Worm (Caenorhabditis elegans) whole organism, mixed stage, embryonic: ENCODE results near the gene srh-180.

Experiments
- M03D4.4 ChIP-seq: sonication (generic microtip); optimal IDR thresholded peaks from 2 replicates; lab custom pipeline; 2017; ENCODE audit warnings: mild to moderate bottlenecking, missing genetic modification characterization, missing compliant biosample characterization
- bed-3 ChIP-seq: fragments of 200-800 bp; sonication (Bioruptor generic); optimal IDR thresholded peaks from 3 replicates; lab custom pipeline; 2018; ENCODE audit warnings: mild to moderate bottlenecking, missing genetic modification characterization, moderate library complexity, missing compliant biosample characterization
- blmp-1 ChIP-seq: fragments of 150-350 bp; optimal IDR thresholded peaks from 2 replicates; lab custom pipeline; 2014; ENCODE audit warnings: missing biosample characterization, missing genetic modification characterization
- ceh-39 ChIP-seq: fragments of 150-350 bp; optimal IDR thresholded peaks from 2 replicates; lab custom pipeline; 2014; ENCODE audit warnings: missing biosample characterization, missing genetic modification characterization
- ceh-43 ChIP-seq: fragments of 200-800 bp; sonication (Bioruptor generic); optimal IDR thresholded peaks from 2 replicates; lab custom pipeline; 2018; ENCODE audit warnings: mild to moderate bottlenecking, missing genetic modification characterization, moderate library complexity, missing compliant biosample characterization
- ces-1 ChIP-seq: fragments of 150-350 bp; optimal IDR thresholded peaks from 2 replicates; lab custom pipeline; 2014; ENCODE audit warnings: missing biosample characterization, missing genetic modification reagents, missing genetic modification characterization
- cnd-1 ChIP-seq: fragments of 200-800 bp; sonication (Bioruptor generic); optimal IDR thresholded peaks from 2 replicates; lab custom pipeline; 2018; ENCODE audit warnings: mild to moderate bottlenecking, missing genetic modification characterization, missing compliant biosample characterization
- drap-1 ChIP-seq: fragments of 200-800 bp; sonication (Bioruptor generic); optimal IDR thresholded peaks from 3 replicates; lab custom pipeline; 2018; ENCODE audit warnings: mild to moderate bottlenecking, missing genetic modification characterization, missing compliant biosample characterization
- elt-1 ChIP-seq: sonication (generic microtip); optimal IDR thresholded peaks from 2 replicates; lab custom pipeline; 2017; ENCODE audit warnings: missing genetic modification characterization, mild to moderate bottlenecking, missing compliant biosample characterization, antibody characterized with exemption, moderate library complexity, borderline replicate concordance; ENCODE audit not compliant: insufficient read depth
- elt-3 ChIP-seq: fragments of 150-350 bp; optimal IDR thresholded peaks from 2 replicates; lab custom pipeline; 2014; ENCODE audit warnings: missing biosample characterization, missing genetic modification characterization
- ham-2 ChIP-seq: fragments of 200-800 bp; sonication (Bioruptor generic); optimal IDR thresholded peaks from 2 replicates; lab custom pipeline; 2018; ENCODE audit warnings: mild to moderate bottlenecking, missing genetic modification characterization, missing compliant biosample characterization
- hlh-1 ChIP-seq: fragments of 150-350 bp; optimal IDR thresholded peaks from 2 replicates; lab custom pipeline; 2014; ENCODE audit warnings: missing biosample characterization, missing genetic modification reagents, missing genetic modification characterization
- lin-13 ChIP-seq: fragments of 150-350 bp; optimal IDR thresholded peaks from 2 replicates; lab custom pipeline; 2014; ENCODE audit warnings: missing biosample characterization, missing genetic modification characterization
- lin-32 ChIP-seq: fragments of 200-800 bp; sonication (Bioruptor generic); optimal IDR thresholded peaks from 2 replicates; lab custom pipeline; 2018; ENCODE audit warnings: mild to moderate bottlenecking, missing genetic modification characterization, missing compliant biosample characterization
- lsy-2 ChIP-seq: fragments of 150-350 bp; optimal IDR thresholded peaks from 2 replicates; lab custom pipeline; 2014; ENCODE audit warnings: missing biosample characterization, missing genetic modification characterization
- mab-5 ChIP-seq: fragments of 150-350 bp; optimal IDR thresholded peaks from 2 replicates; lab custom pipeline; 2014; ENCODE audit warnings: missing biosample characterization, missing genetic modification characterization
- mep-1 ChIP-seq: fragments of 150-350 bp; optimal IDR thresholded peaks from 2 replicates; lab custom pipeline; 2017; ENCODE audit warnings: missing biosample characterization, missing genetic modification reagents, missing genetic modification characterization, inconsistent platforms
- mls-2 ChIP-seq: sonication (generic microtip); optimal IDR thresholded peaks from 2 replicates; lab custom pipeline; 2016; ENCODE audit warnings: mild to moderate bottlenecking, missing genetic modification characterization, moderate library complexity, missing compliant biosample characterization
- nhr-12 ChIP-seq: fragments of 150-350 bp; optimal IDR thresholded peaks from 2 replicates; lab custom pipeline; 2014; ENCODE audit warnings: missing biosample characterization, missing genetic modification characterization
- nhr-2 ChIP-seq: fragments of 150-350 bp; optimal IDR thresholded peaks from 2 replicates; lab custom pipeline; 2014; ENCODE audit warnings: missing biosample characterization, missing genetic modification characterization
- nhr-237 ChIP-seq: fragments of 150-350 bp; optimal IDR thresholded peaks from 2 replicates; lab custom pipeline; 2014; ENCODE audit warnings: missing biosample characterization, missing genetic modification characterization
- nhr-28 ChIP-seq: fragments of 150-350 bp; optimal IDR thresholded peaks from 2 replicates; lab custom pipeline; 2014; ENCODE audit warnings: missing biosample characterization, missing genetic modification characterization
- pha-4 ChIP-seq: fragments of 150-350 bp; optimal IDR thresholded peaks from 2 replicates; lab custom pipeline; 2018; ENCODE audit warnings: missing biosample characterization, missing genetic modification reagents, missing genetic modification characterization
- sem-2 ChIP-seq: fragments of 200-800 bp; sonication (Bioruptor generic); optimal IDR thresholded peaks from 2 replicates; lab custom pipeline; 2018; ENCODE audit warnings: mild to moderate bottlenecking, missing genetic modification characterization, missing compliant biosample characterization
- sptf-1 ChIP-seq: sonication (generic microtip); optimal IDR thresholded peaks from 2 replicates; lab custom pipeline; 2017; ENCODE audit warnings: mild to moderate bottlenecking, missing genetic modification characterization, moderate library complexity, missing compliant biosample characterization
- tbx-8 ChIP-seq: fragments of 200-800 bp; sonication (Bioruptor generic); optimal IDR thresholded peaks from 2 replicates; lab custom pipeline; 2018; ENCODE audit warnings: mild to moderate bottlenecking, missing genetic modification characterization, moderate library complexity, missing compliant biosample characterization
- unc-120 ChIP-seq: sonication (generic microtip); optimal IDR thresholded peaks from 2 replicates; lab custom pipeline; 2017; ENCODE audit warnings: missing genetic modification characterization, missing compliant biosample characterization; ENCODE audit not compliant: poor library complexity, severe bottlenecking
- unc-39 ChIP-seq: fragments of 150-350 bp; optimal IDR thresholded peaks from 2 replicates; lab custom pipeline; 2014; ENCODE audit warnings: missing biosample characterization, missing genetic modification characterization
- unc-62 ChIP-seq: fragments of 150-350 bp; optimal IDR thresholded peaks from 2 replicates; lab custom pipeline; 2014; ENCODE audit warnings: missing biosample characterization, missing genetic modification reagents, missing genetic modification characterization
- zip-8 ChIP-seq: fragments of 150-350 bp; optimal IDR thresholded peaks from 2 replicates; lab custom pipeline; 2014; ENCODE audit warnings: missing biosample characterization, missing genetic modification characterization
- ztf-11 ChIP-seq: fragments of 150-350 bp; optimal IDR thresholded peaks from 2 replicates; lab custom pipeline; 2014; ENCODE audit warnings: missing biosample characterization, missing genetic modification characterization

The srh-180 gene

ce11 chrV:16354675-16355074, 37.3 kb downstream of the srh-180 start:
- TF ChIP-seq sptf-1 (tag; lab: Kevin White, UChicago) (no peak), unc-120 (tag; lab: Kevin White, UChicago) (no peak), mab-5 (tag; lab: Kevin White, UChicago) (no peak), tbx-8 (GFP tag; lab: Kevin White, UChicago) (no peak), ceh-39 (tag; lab: Kevin White, UChicago) (no peak), cnd-1 (tag; lab: Kevin White, UChicago) (no peak), hlh-1 (tag; lab: Kevin White, UChicago) (no peak), mep-1 (tag; lab: Kevin White, UChicago) (no peak), M03D4.4 (no peak), elt-3 (tag; lab: Kevin White, UChicago) (no peak)

ce11 chrV:16355941-16356340, 38.6 kb downstream of the srh-180 start:
- TF ChIP-seq mab-5 (tag; lab: Kevin White, UChicago) (no peak), ceh-43 (GFP tag; lab: Kevin White, UChicago) (no peak), ztf-11 (tag; lab: Kevin White, UChicago) (peak; percentile 51), cnd-1 (tag; lab: Kevin White, UChicago) (peak; percentile 33), tbx-8 (GFP tag; lab: Kevin White, UChicago) (no peak), zip-8 (tag; lab: Kevin White, UChicago) (no peak), sptf-1 (tag; lab: Kevin White, UChicago) (peak; percentile 65), M03D4.4 (peak; percentile 8), nhr-12 (no peak), mls-2 (peak; percentile 77), nhr-28 (tag; lab: Kevin White, UChicago) (no peak), unc-120 (tag; lab: Kevin White, UChicago) (peak; percentile 59), ces-1 (GFP tag; lab: Kevin White, UChicago) (peak; percentile 76), elt-3 (tag; lab: Kevin White, UChicago) (peak; percentile 58), nhr-2 (peak; percentile 85), nhr-237 (tag; lab: Kevin White, UChicago) (peak; percentile 51), elt-1 (tag; lab: Kevin White, UChicago) (no peak), hlh-1 (tag; lab: Kevin White, UChicago) (peak; percentile 22), blmp-1 (peak; percentile 42), mep-1 (tag; lab: Kevin White, UChicago) (peak; percentile 42), lin-13 (tag; lab: Kevin White, UChicago) (peak; percentile 42), bed-3 (GFP tag; lab: Kevin White, UChicago) (no peak), pha-4 (tag; lab: Kevin White, UChicago) (peak; percentile 70), ceh-39 (tag; lab: Kevin White, UChicago) (peak; percentile 49), lsy-2 (tag; lab: Kevin White, UChicago) (peak; percentile 22), sem-2 (GFP tag; lab: Kevin White, UChicago) (no peak), drap-1 (GFP tag; lab: Kevin White, UChicago) (peak; percentile 37), unc-62 (GFP tag; lab: Kevin White, UChicago) (peak; percentile 47), ham-2 (GFP tag; lab: Kevin White, UChicago) (peak; percentile 55), unc-39 (tag; lab: Kevin White, UChicago) (no peak), lin-32 (no peak)

- TF ChIP-seq nhr-12 (no peak), M03D4.4 (no peak), ceh-43 (GFP tag; lab: Kevin White, UChicago) (no peak)
These were observed 39.5 kb downstream of the srh-180 start for ce11 chrV:16356798-16357197.

ce11 chrV:16357253-16357652, 39.9 kb downstream of the srh-180 start, which contains the start of gene pptr-1:
Gene pptr-1 (plus strand): TSS chrV:16357521.
- TF ChIP-seq elt-3 (tag; lab: Kevin White, UChicago): peak; percentile 5
- TF ChIP-seq drap-1 (GFP tag; lab: Kevin White, UChicago): no peak
- TF ChIP-seq unc-120 (tag; lab: Kevin White, UChicago): no peak
- TF ChIP-seq nhr-2: no peak
- no peak for TF ChIP-seq cnd-1 (tag; lab: Kevin White, UChicago)
- peak; percentile 47 for TF ChIP-seq blmp-1
- TF ChIP-seq M03D4.4: no peak
- TF ChIP-seq unc-62 (GFP tag; lab: Kevin White, UChicago): no peak
- TF ChIP-seq ces-1 (GFP tag; lab: Kevin White, UChicago): no peak
